Worm (Caenorhabditis elegans) whole organism, L2 larva: ENCODE results near the gene pcf-11.

Experiments
- R02D3.7 ChIP-seq: fragments of 150-350 bp; optimal IDR thresholded peaks from 2 replicates; lab custom pipeline; 2014; ENCODE audit warnings: missing biosample characterization, missing genetic modification characterization
- ztf-4 ChIP-seq: fragments of 150-350 bp; optimal IDR thresholded peaks from 2 replicates; lab custom pipeline; 2014; ENCODE audit warnings: missing biosample characterization, missing genetic modification characterization

DNA sequence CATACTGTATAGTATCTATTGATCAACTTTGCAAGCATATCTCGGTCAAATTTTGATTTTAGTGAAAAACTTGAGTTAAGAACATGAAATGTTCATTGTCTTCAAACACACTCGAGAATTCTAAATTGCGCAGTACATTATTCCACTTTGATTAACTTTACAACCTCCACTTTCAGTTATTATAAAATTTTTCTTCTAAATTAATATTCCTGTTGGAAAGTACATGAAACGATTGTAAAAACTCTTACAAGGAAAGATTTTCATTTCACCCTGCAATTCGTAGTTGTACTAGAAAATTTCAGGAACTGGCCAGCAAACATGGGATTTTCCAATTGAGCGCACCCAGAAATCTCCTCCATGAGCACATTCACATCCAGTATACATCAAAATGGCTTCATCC is 20.0 kb downstream of the pcf-11 start, which contains the start of gene C45G9.14:
- TF ChIP-seq ztf-4 (tag; lab: Kevin White, UChicago) (no peak), R02D3.7 (tag; lab: Kevin White, UChicago) (no peak)
